Worm (Caenorhabditis elegans) whole organism, young adult: ENCODE data around the gene K06H7.1.

Experiments used
- B0019.2 ChIP-seq: fragments of 200-800 bp; sonication (Bioruptor generic); conservative IDR thresholded peaks from 2 replicates; pipeline ENCODE4 v1.3.6; 2022; ENCODE audit warnings: missing genetic modification reagents, missing genetic modification characterization, missing compliant biosample characterization
- B0035.1 ChIP-seq: sonication (generic microtip); optimal IDR thresholded peaks from 2 replicates; lab custom pipeline; 2016; ENCODE audit warnings: missing genetic modification characterization, mild to moderate bottlenecking, missing compliant biosample characterization, missing genotype, missing genetic modification reagents
- B0336.3 ChIP-seq: fragments of 200-800 bp; sonication (Bioruptor generic); IDR thresholded peaks from 2 replicates; pipeline ENCODE4 v1.3.6; 2022; ENCODE audit warnings: missing genetic modification characterization, missing compliant biosample characterization
- C06A6.2 ChIP-seq: fragments of 200-800 bp; sonication (Bioruptor generic); conservative IDR thresholded peaks from 2 replicates; pipeline ENCODE4 v1.3.6; 2022; ENCODE audit warnings: missing genetic modification characterization, missing compliant biosample characterization
- F33H1.4 ChIP-seq: fragments of 200-800 bp; sonication (Bioruptor generic); IDR thresholded peaks from 2 replicates; pipeline ENCODE4 v1.3.6; 2022; ENCODE audit warnings: missing genetic modification reagents, missing genetic modification characterization, missing compliant biosample characterization
- F37B4.10 ChIP-seq: fragments of 200-800 bp; sonication (Bioruptor generic); IDR thresholded peaks from 2 replicates; pipeline ENCODE4 v1.3.6; 2022; ENCODE audit warnings: missing genetic modification characterization, missing compliant biosample characterization
- F49E8.2 ChIP-seq: sonication (generic microtip); optimal IDR thresholded peaks from 3 replicates; lab custom pipeline; 2017; ENCODE audit warnings: missing genetic modification characterization, mild to moderate bottlenecking, missing compliant biosample characterization, antibody characterized with exemption, moderate library complexity; ENCODE audit not compliant: insufficient read depth
- F52B5.7 ChIP-seq: sonication (generic microtip); optimal IDR thresholded peaks from 2 replicates; lab custom pipeline; 2016; ENCODE audit warnings: mild to moderate bottlenecking, missing genetic modification characterization, missing compliant biosample characterization
- F57A8.1 ChIP-seq: fragments of 200-800 bp; sonication (Bioruptor generic); optimal IDR thresholded peaks from 2 replicates; lab custom pipeline; 2018; ENCODE audit warnings: mild to moderate bottlenecking, missing genetic modification characterization, moderate library complexity, missing compliant biosample characterization
- K12H6.12 ChIP-seq: fragments of 200-800 bp; sonication (Bioruptor generic); optimal IDR thresholded peaks from 2 replicates; lab custom pipeline; 2018; ENCODE audit warnings: mild to moderate bottlenecking, missing genetic modification characterization, missing compliant biosample characterization
- Y53F4B.3 ChIP-seq: fragments of 200-800 bp; sonication (Bioruptor generic); IDR thresholded peaks from 2 replicates; pipeline ENCODE4 v1.3.6; 2022; ENCODE audit warnings: missing genetic modification reagents, missing genetic modification characterization, missing compliant biosample characterization
- Y53G8AR.9 ChIP-seq: fragments of 200-800 bp; sonication (Bioruptor generic); conservative IDR thresholded peaks from 2 replicates; pipeline ENCODE4 v1.3.6; 2022; ENCODE audit warnings: missing genetic modification reagents, missing genetic modification characterization, missing compliant biosample characterization
- Y79H2A.3 ChIP-seq: fragments of 200-800 bp; sonication (Bioruptor generic); conservative IDR thresholded peaks from 2 replicates; pipeline ENCODE4 v1.3.6; 2022; ENCODE audit warnings: missing genetic modification reagents, missing genetic modification characterization, missing compliant biosample characterization
- Y95B8A.8 ChIP-seq: fragments of 200-800 bp; sonication (Bioruptor generic); IDR thresholded peaks from 2 replicates; pipeline ENCODE4 v1.3.6; 2022; ENCODE audit warnings: missing genetic modification reagents, missing genetic modification characterization, missing compliant biosample characterization
- aptf-3 ChIP-seq: fragments of 200-800 bp; sonication (Bioruptor generic); IDR thresholded peaks from 2 replicates; pipeline ENCODE4 v1.3.6; 2022; ENCODE audit warnings: missing genetic modification characterization, missing compliant biosample characterization
- bed-1 ChIP-seq: fragments of 200-800 bp; sonication (Bioruptor generic); IDR thresholded peaks from 2 replicates; pipeline ENCODE4 v1.3.6; 2022; ENCODE audit warnings: missing genetic modification reagents, missing genetic modification characterization, missing compliant biosample characterization
- cebp-2 ChIP-seq: fragments of 200-800 bp; sonication (Bioruptor generic); IDR thresholded peaks from 2 replicates; pipeline ENCODE4 v1.3.6; 2022; ENCODE audit warnings: missing genetic modification characterization, missing compliant biosample characterization
- ceh-100 ChIP-seq: fragments of 200-800 bp; sonication (Bioruptor generic); IDR thresholded peaks from 2 replicates; pipeline ENCODE4 v1.3.6; 2022; ENCODE audit warnings: missing genetic modification reagents, missing genetic modification characterization, missing compliant biosample characterization
- ceh-58 ChIP-seq: fragments of 200-800 bp; sonication (Bioruptor generic); IDR thresholded peaks from 2 replicates; pipeline ENCODE4 v1.3.6; 2022; ENCODE audit warnings: missing genetic modification characterization, missing compliant biosample characterization
- ceh-79 ChIP-seq: sonication (generic microtip); optimal IDR thresholded peaks from 2 replicates; lab custom pipeline; 2017; ENCODE audit warnings: mild to moderate bottlenecking, missing genetic modification characterization, missing compliant biosample characterization
- chd-7 ChIP-seq: sonication (generic microtip); optimal IDR thresholded peaks from 2 replicates; lab custom pipeline; 2016; ENCODE audit warnings: mild to moderate bottlenecking, missing genetic modification characterization, moderate library complexity, missing compliant biosample characterization
- die-1 ChIP-seq: sonication (generic microtip); optimal IDR thresholded peaks from 2 replicates; lab custom pipeline; 2016; ENCODE audit warnings: missing genotype, mild to moderate bottlenecking, missing genetic modification characterization, missing compliant biosample characterization
- dpff-1 ChIP-seq: sonication (generic microtip); optimal IDR thresholded peaks from 2 replicates; lab custom pipeline; 2017; ENCODE audit warnings: mild to moderate bottlenecking, missing genetic modification characterization, missing compliant biosample characterization
- dpl-1 ChIP-seq: fragments of 150-350 bp; optimal IDR thresholded peaks from 2 replicates; lab custom pipeline; 2014; ENCODE audit warnings: missing biosample characterization, missing genetic modification reagents, missing genetic modification characterization
- fkh-3 ChIP-seq: sonication (generic microtip); optimal IDR thresholded peaks from 2 replicates; lab custom pipeline; 2016; ENCODE audit warnings: mild to moderate bottlenecking, missing genetic modification characterization, missing compliant biosample characterization
- him-1 ChIP-seq: sonication (generic microtip); optimal IDR thresholded peaks from 2 replicates; lab custom pipeline; 2016; ENCODE audit warnings: missing genotype, missing genetic modification reagents, missing genetic modification characterization, missing compliant biosample characterization
- hmg-20 ChIP-seq: fragments of 200-800 bp; sonication (Bioruptor generic); IDR thresholded peaks from 2 replicates; pipeline ENCODE4 v1.3.6; 2022; ENCODE audit warnings: missing genetic modification reagents, missing genetic modification characterization, missing compliant biosample characterization
- hsf-1 ChIP-seq: fragments of 200-800 bp; sonication (Bioruptor generic); IDR thresholded peaks from 2 replicates; pipeline ENCODE4 v1.3.6; 2022; ENCODE audit warnings: missing genetic modification reagents, missing genetic modification characterization, missing compliant biosample characterization
- let-526 ChIP-seq: fragments of 200-800 bp; sonication (Bioruptor generic); IDR thresholded peaks from 2 replicates; pipeline ENCODE4 v1.3.6; 2022; ENCODE audit warnings: missing genetic modification reagents, missing genetic modification characterization, missing compliant biosample characterization
- lir-1 ChIP-seq: fragments of 200-800 bp; sonication (Bioruptor generic); conservative IDR thresholded peaks from 2 replicates; pipeline ENCODE4 v1.3.6; 2022; ENCODE audit warnings: missing genetic modification reagents, missing genetic modification characterization, missing compliant biosample characterization
- lsl-1 ChIP-seq: fragments of 200-800 bp; sonication (Bioruptor generic); optimal IDR thresholded peaks from 2 replicates; lab custom pipeline; 2018; ENCODE audit warnings: mild to moderate bottlenecking, missing genetic modification characterization, moderate library complexity, missing compliant biosample characterization
- madf-6 ChIP-seq: fragments of 200-800 bp; sonication (Bioruptor generic); IDR thresholded peaks from 2 replicates; pipeline ENCODE4 v1.3.6; 2022; ENCODE audit warnings: missing genetic modification reagents, missing genetic modification characterization, missing compliant biosample characterization
- mes-4 ChIP-seq: sonication (generic microtip); optimal IDR thresholded peaks from 2 replicates; lab custom pipeline; 2016; ENCODE audit warnings: missing genotype, missing genetic modification characterization, missing compliant biosample characterization
- mxl-1 ChIP-seq: sonication (generic microtip); optimal IDR thresholded peaks from 2 replicates; lab custom pipeline; 2016; ENCODE audit warnings: missing genetic modification characterization, missing compliant biosample characterization
- nfya-1 ChIP-seq: sonication (generic microtip); optimal IDR thresholded peaks from 2 replicates; lab custom pipeline; 2017; ENCODE audit warnings: antibody characterized with exemption, missing compliant biosample characterization, missing genetic modification characterization, borderline replicate concordance; ENCODE audit not compliant: insufficient read depth
- nfya-2 ChIP-seq: fragments of 200-800 bp; sonication (Bioruptor generic); IDR thresholded peaks from 2 replicates; pipeline ENCODE4 v1.3.6; 2022; ENCODE audit warnings: missing genetic modification reagents, missing genetic modification characterization, missing compliant biosample characterization
- nfyb-1 ChIP-seq: fragments of 200-800 bp; sonication (Bioruptor generic); IDR thresholded peaks from 2 replicates; pipeline ENCODE4 v1.3.6; 2022; ENCODE audit warnings: missing genetic modification reagents, missing genetic modification characterization, missing compliant biosample characterization
- nhr-27 ChIP-seq: fragments of 200-800 bp; sonication (Bioruptor generic); optimal IDR thresholded peaks from 2 replicates; lab custom pipeline; 2018; ENCODE audit warnings: mild to moderate bottlenecking, missing genetic modification characterization, moderate library complexity, missing compliant biosample characterization
- nhr-80 ChIP-seq: sonication (generic microtip); optimal IDR thresholded peaks from 2 replicates; lab custom pipeline; 2016; ENCODE audit warnings: missing genetic modification characterization, missing compliant biosample characterization
- nhr-90 ChIP-seq: sonication (generic microtip); optimal IDR thresholded peaks from 2 replicates; lab custom pipeline; 2016; ENCODE audit warnings: missing genotype, mild to moderate bottlenecking, missing genetic modification characterization, missing compliant biosample characterization
- pha-4 ChIP-seq: fragments of 150-350 bp; sonication (generic microtip); optimal IDR thresholded peaks from 2 replicates; lab custom pipeline; 2014; ENCODE audit warnings: missing biosample characterization, missing genetic modification reagents, missing genetic modification characterization
- rcor-1 ChIP-seq: fragments of 200-800 bp; sonication (Bioruptor generic); IDR thresholded peaks from 2 replicates; pipeline ENCODE4 v1.3.6; 2022; ENCODE audit warnings: missing genetic modification reagents, missing genetic modification characterization, missing compliant biosample characterization
- sea-2 ChIP-seq: fragments of 200-800 bp; sonication (Bioruptor generic); IDR thresholded peaks from 2 replicates; pipeline ENCODE4 v1.3.6; 2022; ENCODE audit warnings: missing genetic modification characterization, missing compliant biosample characterization
- tbp1 ChIP-seq: fragments of 200-800 bp; sonication (Bioruptor generic); optimal IDR thresholded peaks from 2 replicates; lab custom pipeline; 2018; ENCODE audit warnings: mild to moderate bottlenecking, missing genetic modification characterization, missing compliant biosample characterization
- tbx-9 ChIP-seq: sonication (generic microtip); optimal IDR thresholded peaks from 2 replicates; lab custom pipeline; 2016; ENCODE audit warnings: borderline replicate concordance, missing genetic modification characterization, inconsistent platforms, missing compliant biosample characterization
- tlf-1 ChIP-seq: fragments of 200-800 bp; sonication (Bioruptor generic); optimal IDR thresholded peaks from 2 replicates; lab custom pipeline; 2018; ENCODE audit warnings: mild to moderate bottlenecking, missing genetic modification characterization, missing compliant biosample characterization
- unc-130 ChIP-seq: sonication (generic microtip); optimal IDR thresholded peaks from 2 replicates; lab custom pipeline; 2016; ENCODE audit warnings: missing genetic modification reagents, missing genetic modification characterization, missing compliant biosample characterization
- xnd-1 ChIP-seq: sonication (generic microtip); optimal IDR thresholded peaks from 2 replicates; lab custom pipeline; 2016; ENCODE audit warnings: missing genotype, missing genetic modification reagents, missing genetic modification characterization, missing compliant biosample characterization
- ztf-25 ChIP-seq: fragments of 200-800 bp; sonication (Bioruptor generic); IDR thresholded peaks from 2 replicates; pipeline ENCODE4 v1.3.6; 2022; ENCODE audit warnings: missing genetic modification reagents, missing genetic modification characterization, missing compliant biosample characterization

The K06H7.1 gene

DNA sequence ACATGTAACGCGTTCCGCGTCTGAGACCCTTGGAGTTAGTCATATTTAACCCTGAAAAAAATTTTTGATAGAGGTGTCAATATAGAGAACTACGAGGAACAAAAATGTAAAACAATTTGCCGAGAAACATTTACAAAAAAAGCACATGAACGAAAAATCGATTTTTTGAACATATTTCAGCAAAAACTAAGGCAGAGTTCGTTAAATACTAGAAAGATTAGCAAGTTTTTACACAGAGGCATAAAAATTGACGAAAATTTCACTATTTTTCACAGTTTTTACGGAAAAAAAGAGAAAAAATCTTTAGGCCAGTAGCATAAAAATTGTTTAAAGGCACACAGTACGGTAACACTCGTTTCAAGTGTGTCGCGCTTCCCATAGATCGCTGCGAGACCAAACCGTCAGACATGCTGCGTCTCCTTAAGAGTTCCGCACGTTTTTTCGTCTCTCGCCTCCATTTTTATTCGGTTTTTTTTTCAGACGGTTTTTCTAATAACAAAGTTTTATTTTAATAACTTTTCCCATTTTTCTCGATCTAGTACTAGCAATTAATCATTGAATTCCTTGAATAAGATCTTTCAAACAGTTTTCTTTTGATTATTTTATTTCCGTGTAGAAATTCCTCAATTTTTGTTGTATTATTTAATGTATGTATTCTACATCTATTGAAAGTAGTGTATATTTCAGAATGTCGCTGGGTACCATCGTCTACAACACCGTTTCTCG is 31.2 kb downstream of the K06H7.1 start, which contains the start of the genes rpl-21 and C14B9.10 (continued):
- TF ChIP-seq ceh-79, result no peak
- no peak for TF ChIP-seq Y53F4B.3 (GFP tag; lab: Robert Waterston, UW)
- peak; percentile 30 for TF ChIP-seq dpl-1 (GFP tag; lab: Kevin White, UChicago)
- peak; percentile 52; the same call in 1 of the 2 replicates for TF ChIP-seq ceh-100
- no peak for TF ChIP-seq nhr-90 (tag; lab: Kevin White, UChicago)
- TF ChIP-seq nhr-80 (tag; lab: Kevin White, UChicago), result peak; percentile 36
- TF ChIP-seq tbx-9 (tag; lab: Kevin White, UChicago), result no peak
- TF ChIP-seq hmg-20 (GFP tag; lab: Robert Waterston, UW), result no peak
- TF ChIP-seq bed-1, result no peak
- TF ChIP-seq cebp-2 (GFP tag; lab: Robert Waterston, UW), result no peak
- peak; percentile 82 for TF ChIP-seq F49E8.2 (tag; lab: Kevin White, UChicago)
- peak; percentile 76 for TF ChIP-seq rcor-1 (GFP tag; lab: Robert Waterston, UW)
- TF ChIP-seq mes-4 (tag; lab: Kevin White, UChicago), result peak; percentile 2
- TF ChIP-seq fkh-3 (tag; lab: Kevin White, UChicago), result no peak
- no peak for TF ChIP-seq mxl-1 (tag; lab: Kevin White, UChicago)
- TF ChIP-seq Y95B8A.8 (GFP tag; lab: Robert Waterston, UW), result no peak
- TF ChIP-seq nfya-1, result no peak
- TF ChIP-seq F33H1.4 (GFP tag; lab: Robert Waterston, UW), result peak; percentile 98
- no peak for TF ChIP-seq F37B4.10
- TF ChIP-seq nhr-27 (tag; lab: Kevin White, UChicago), result no peak
- TF ChIP-seq unc-130 (GFP tag; lab: Kevin White, UChicago), result peak; percentile 34
- TF ChIP-seq him-1 (tag; lab: Kevin White, UChicago), result peak; percentile 65
- peak; percentile 19; the same call in 1 of the 2 replicates for TF ChIP-seq hsf-1
- TF ChIP-seq sea-2 (GFP tag; lab: Robert Waterston, UW), result no peak
- no peak for TF ChIP-seq aptf-3 (GFP tag; lab: Robert Waterston, UW)
- TF ChIP-seq K12H6.12 (tag; lab: Kevin White, UChicago), result no peak
- TF ChIP-seq lir-1, result peak; percentile 20; the same call in 1 of the 2 replicates
- no peak for TF ChIP-seq F52B5.7
- TF ChIP-seq pha-4 (tag; lab: Kevin White, UChicago), result peak; percentile 76
- TF ChIP-seq chd-7 (tag; lab: Kevin White, UChicago), result no peak
- peak; percentile 71 for TF ChIP-seq tbp1 (GFP tag; lab: Kevin White, UChicago)
- TF ChIP-seq dpff-1 (tag; lab: Kevin White, UChicago), result no peak
- TF ChIP-seq B0035.1 (tag; lab: Kevin White, UChicago), result no peak
- no peak for TF ChIP-seq Y79H2A.3 (GFP tag; lab: Robert Waterston, UW)
- TF ChIP-seq B0019.2 (GFP tag; lab: Robert Waterston, UW), result 0 out of 2 replicates have a peak, but pooled peaks have one; percentile 4
- peak; percentile 92 for TF ChIP-seq madf-6
- TF ChIP-seq lsl-1, result peak; percentile 96
- no peak for TF ChIP-seq die-1 (tag; lab: Kevin White, UChicago)
- no peak for TF ChIP-seq ceh-58 (GFP tag; lab: Robert Waterston, UW)
- TF ChIP-seq xnd-1 (tag; lab: Kevin White, UChicago), result peak; percentile 60
- peak; percentile 74 for TF ChIP-seq nfyb-1 (GFP tag; lab: Robert Waterston, UW)
- TF ChIP-seq tlf-1 (GFP tag; lab: Kevin White, UChicago), result peak; percentile 82
- TF ChIP-seq nfya-2 (GFP tag; lab: Robert Waterston, UW), result no peak
- TF ChIP-seq Y53G8AR.9 (GFP tag; lab: Robert Waterston, UW), result peak; percentile 52; the same call in 1 of the 2 replicates
- TF ChIP-seq C06A6.2 (GFP tag; lab: Robert Waterston, UW), result no peak
- TF ChIP-seq let-526 (GFP tag; lab: Robert Waterston, UW), result no peak
- no peak for TF ChIP-seq F57A8.1 (GFP tag; lab: Kevin White, UChicago)
- TF ChIP-seq ztf-25 (GFP tag; lab: Robert Waterston, UW), result no peak
- TF ChIP-seq B0336.3 (GFP tag; lab: Robert Waterston, UW), result peak; percentile 63
